Worm (Caenorhabditis elegans) whole organism, L2 larva: Measurements from ENCODE around the gene snpc-3.1.
A peak's percentile ranks its signal among the peaks of the same experiment; 100 is the strongest.

Experiments
- C34F6.9 ChIP-seq: fragments of 150-350 bp; optimal IDR thresholded peaks from 2 replicates; lab custom pipeline; 2014; ENCODE audit warnings: missing biosample characterization, missing genetic modification characterization
- F13H6.1 ChIP-seq: sonication (generic microtip); optimal IDR thresholded peaks from 2 replicates; lab custom pipeline; 2016; ENCODE audit warnings: missing genetic modification characterization, missing compliant biosample characterization
- R02D3.7 ChIP-seq: fragments of 150-350 bp; optimal IDR thresholded peaks from 2 replicates; lab custom pipeline; 2014; ENCODE audit warnings: missing biosample characterization, missing genetic modification characterization
- Y55F3AM.14 ChIP-seq: fragments of 200-800 bp; sonication (Bioruptor generic); optimal IDR thresholded peaks from 2 replicates; lab custom pipeline; 2018; ENCODE audit warnings: mild to moderate bottlenecking, missing genetic modification characterization, missing compliant biosample characterization
- ZK546.5 ChIP-seq: sonication (generic microtip); optimal IDR thresholded peaks from 2 replicates; lab custom pipeline; 2017; ENCODE audit warnings: missing biosample characterization, missing genetic modification characterization
- alr-1 ChIP-seq: fragments of 150-350 bp; optimal IDR thresholded peaks from 2 replicates; lab custom pipeline; 2014; ENCODE audit warnings: missing biosample characterization, missing genetic modification characterization
- aly-2 ChIP-seq: fragments of 150-350 bp; optimal IDR thresholded peaks from 2 replicates; lab custom pipeline; 2014; ENCODE audit warnings: missing biosample characterization, missing genetic modification characterization
- ama-1 ChIP-seq: fragments of 150-350 bp; optimal IDR thresholded peaks from 2 replicates; lab custom pipeline; 2018; ENCODE audit warnings: inconsistent platforms
- blmp-1 ChIP-seq: sonication (generic microtip); optimal IDR thresholded peaks from 2 replicates; lab custom pipeline; 2017; ENCODE audit warnings: missing genetic modification characterization, mild to moderate bottlenecking, missing compliant biosample characterization, antibody characterized with exemption, moderate library complexity; ENCODE audit not compliant: insufficient read depth
- ceh-16 ChIP-seq: fragments of 150-350 bp; optimal IDR thresholded peaks from 2 replicates; lab custom pipeline; 2014; ENCODE audit warnings: missing biosample characterization, missing genetic modification characterization
- ceh-82 ChIP-seq: fragments of 150-350 bp; optimal IDR thresholded peaks from 2 replicates; lab custom pipeline; 2014; ENCODE audit warnings: missing biosample characterization, missing genetic modification characterization
- crh-2 ChIP-seq: sonication (generic microtip); optimal IDR thresholded peaks from 2 replicates; lab custom pipeline; 2017; ENCODE audit warnings: missing biosample characterization, missing genetic modification characterization
- dmd-4 ChIP-seq: sonication (generic microtip); optimal IDR thresholded peaks from 2 replicates; lab custom pipeline; 2017; ENCODE audit warnings: missing biosample characterization, missing genetic modification characterization
- egl-27 ChIP-seq: sonication (generic microtip); optimal IDR thresholded peaks from 3 replicates; lab custom pipeline; 2017; ENCODE audit warnings: missing biosample characterization, missing genetic modification reagents, missing genetic modification characterization
- elt-1 ChIP-seq: fragments of 150-350 bp; optimal IDR thresholded peaks from 2 replicates; lab custom pipeline; 2014; ENCODE audit warnings: missing biosample characterization, missing genetic modification characterization
- elt-3 ChIP-seq: sonication (generic microtip); optimal IDR thresholded peaks from 2 replicates; lab custom pipeline; 2017; ENCODE audit warnings: missing biosample characterization, missing genetic modification characterization
- fos-1 ChIP-seq: fragments of 150-350 bp; optimal IDR thresholded peaks from 2 replicates; lab custom pipeline; 2014; ENCODE audit warnings: missing biosample characterization, missing genetic modification characterization
- gmeb-1 ChIP-seq: fragments of 150-350 bp; optimal IDR thresholded peaks from 2 replicates; lab custom pipeline; 2014; ENCODE audit warnings: missing biosample characterization, missing genetic modification characterization
- lin-11 ChIP-seq: fragments of 150-350 bp; sonication (generic microtip); optimal IDR thresholded peaks from 2 replicates; lab custom pipeline; 2014; ENCODE audit warnings: missing biosample characterization, missing genetic modification characterization, inconsistent platforms, mixed read lengths
- lin-13 ChIP-seq: fragments of 150-350 bp; optimal IDR thresholded peaks from 2 replicates; lab custom pipeline; 2014; ENCODE audit warnings: missing biosample characterization, missing genetic modification reagents, missing genetic modification characterization
- lin-39 ChIP-seq: fragments of 150-350 bp; optimal IDR thresholded peaks from 2 replicates; lab custom pipeline; 2014; ENCODE audit warnings: missing biosample characterization, missing genetic modification reagents, missing genetic modification characterization
- lsy-2 ChIP-seq, 2 experiments: fragments of 150-350 bp in 1 of 2; sonication (generic microtip) in 1 of 2; optimal IDR thresholded peaks; 2 replicates each; lab custom pipeline; 2014 to 2017; ENCODE audit warnings: missing biosample characterization in 2 of 2, missing genetic modification characterization in 2 of 2
- mab-5 ChIP-seq: fragments of 150-350 bp; optimal IDR thresholded peaks from 2 replicates; lab custom pipeline; 2014; ENCODE audit warnings: missing biosample characterization, missing genetic modification characterization
- mbf-1 ChIP-seq: sonication (generic microtip); optimal IDR thresholded peaks from 2 replicates; lab custom pipeline; 2017; ENCODE audit warnings: missing biosample characterization, missing genetic modification characterization
- mdl-1 ChIP-seq, 2 experiments: fragments of 150-350 bp in 1 of 2; sonication (generic microtip) in 1 of 2; optimal IDR thresholded peaks; 2 replicates each; lab custom pipeline; 2017; ENCODE audit warnings: missing biosample characterization in 2 of 2, missing genetic modification characterization in 2 of 2
- nhr-10 ChIP-seq: sonication (generic microtip); optimal IDR thresholded peaks from 2 replicates; lab custom pipeline; 2017; ENCODE audit warnings: missing biosample characterization, missing genetic modification characterization
- nhr-11 ChIP-seq: fragments of 150-350 bp; optimal IDR thresholded peaks from 2 replicates; lab custom pipeline; 2014; ENCODE audit warnings: missing biosample characterization, missing genetic modification characterization
- nhr-129 ChIP-seq: fragments of 150-350 bp; optimal IDR thresholded peaks from 2 replicates; lab custom pipeline; 2014; ENCODE audit warnings: missing biosample characterization, missing genetic modification characterization
- nhr-23 ChIP-seq: fragments of 150-350 bp; optimal IDR thresholded peaks from 2 replicates; lab custom pipeline; 2014; ENCODE audit warnings: missing biosample characterization, missing genetic modification reagents, missing genetic modification characterization
- nhr-237 ChIP-seq: fragments of 150-350 bp; optimal IDR thresholded peaks from 2 replicates; lab custom pipeline; 2014; ENCODE audit warnings: missing biosample characterization, missing genetic modification characterization
- nhr-77 ChIP-seq: fragments of 150-350 bp; optimal IDR thresholded peaks from 2 replicates; lab custom pipeline; 2014; ENCODE audit warnings: missing biosample characterization, missing genetic modification characterization
- peb-1 ChIP-seq: fragments of 150-350 bp; optimal IDR thresholded peaks from 2 replicates; lab custom pipeline; 2014; ENCODE audit warnings: missing biosample characterization, missing genetic modification characterization
- sem-4 ChIP-seq: fragments of 150-350 bp; optimal IDR thresholded peaks from 2 replicates; lab custom pipeline; 2014; ENCODE audit warnings: missing biosample characterization, missing genetic modification reagents, missing genetic modification characterization
- sma-3 ChIP-seq: sonication (generic microtip); optimal IDR thresholded peaks from 2 replicates; lab custom pipeline; 2016; ENCODE audit warnings: missing genetic modification reagents, missing genetic modification characterization, missing compliant biosample characterization
- sma-9 ChIP-seq, 2 experiments: fragments of 150-350 bp in 1 of 2; sonication (generic microtip) in 1 of 2; optimal IDR thresholded peaks; 2 replicates each; lab custom pipeline; 2014 to 2016; ENCODE audit warnings: missing genetic modification characterization in 2 of 2, mild to moderate bottlenecking in 1 of 2, missing biosample characterization in 1 of 2, missing compliant biosample characterization in 1 of 2, missing genetic modification reagents in 1 of 2, moderate library complexity in 1 of 2
- snpc-4 ChIP-seq: fragments of 150-350 bp; optimal IDR thresholded peaks from 2 replicates; lab custom pipeline; 2014; ENCODE audit warnings: missing biosample characterization, missing genetic modification characterization
- unc-39 ChIP-seq: fragments of 150-350 bp; optimal IDR thresholded peaks from 2 replicates; lab custom pipeline; 2014; ENCODE audit warnings: missing biosample characterization, missing genetic modification characterization
- unc-55 ChIP-seq: fragments of 150-350 bp; sonication (generic microtip); optimal IDR thresholded peaks from 3 replicates; lab custom pipeline; 2014; ENCODE audit warnings: missing biosample characterization, missing genetic modification reagents, missing genetic modification characterization
- unc-62 ChIP-seq: fragments of 150-350 bp; optimal IDR thresholded peaks from 2 replicates; lab custom pipeline; 2014; ENCODE audit warnings: missing biosample characterization, missing genetic modification reagents, missing genetic modification characterization
- zag-1 ChIP-seq: fragments of 150-350 bp; optimal IDR thresholded peaks from 2 replicates; lab custom pipeline; 2014; ENCODE audit warnings: missing biosample characterization, missing genetic modification characterization
- ztf-1 ChIP-seq: fragments of 200-800 bp; sonication (Bioruptor generic); conservative IDR thresholded peaks from 2 replicates; pipeline ENCODE4 v1.3.6; 2022; ENCODE audit warnings: missing genetic modification characterization, missing compliant biosample characterization
- ztf-11 ChIP-seq: sonication (generic microtip); optimal IDR thresholded peaks from 2 replicates; lab custom pipeline; 2017; ENCODE audit warnings: missing biosample characterization, missing genetic modification characterization
- ztf-4 ChIP-seq: fragments of 150-350 bp; optimal IDR thresholded peaks from 2 replicates; lab custom pipeline; 2014; ENCODE audit warnings: missing biosample characterization, missing genetic modification characterization

The snpc-3.1 gene

DNA sequence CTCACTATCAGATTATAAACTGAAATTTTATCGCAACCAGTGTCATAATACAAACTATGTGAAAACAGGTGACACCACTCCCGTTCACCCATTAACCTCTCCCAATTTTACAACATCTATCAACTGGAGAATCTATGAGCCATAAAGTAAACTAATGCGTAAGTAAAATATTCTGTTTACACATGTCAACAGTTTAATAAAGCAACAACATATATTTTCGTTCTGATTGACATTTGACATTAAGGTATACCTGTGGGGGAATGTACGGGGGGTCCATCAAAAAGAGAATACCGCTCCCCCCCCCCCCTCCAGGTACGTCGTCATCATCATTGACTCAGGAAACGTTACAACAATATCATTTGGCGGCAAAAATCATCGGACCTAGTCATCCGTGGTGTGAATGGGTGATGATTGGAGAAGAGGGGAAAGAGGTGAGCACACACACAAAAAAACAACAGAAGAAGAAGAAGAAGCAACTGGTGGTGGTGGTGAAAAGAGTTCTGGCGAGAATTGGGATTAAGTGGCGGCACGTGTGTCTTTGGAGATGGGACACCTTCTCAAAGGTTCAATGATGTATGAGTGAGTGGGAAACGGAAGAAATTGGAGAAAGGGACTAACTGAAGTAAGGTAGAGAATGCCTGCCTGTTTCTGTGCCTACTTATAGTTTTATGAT, 40.8 kb upstream of the snpc-3.1 start:
- no peak for TF ChIP-seq sma-3
- TF ChIP-seq unc-39: no peak
- TF ChIP-seq, all 48 proteins: peak for 0

ce11 chrIV:5519044-5519443, 33.0 kb upstream of the snpc-3.1 start:
- TF ChIP-seq sem-4 (tag; lab: Kevin White, UChicago) (no peak), lin-39 (tag; lab: Kevin White, UChicago) (no peak), unc-55 (GFP tag; lab: Kevin White, UChicago) (peak; percentile 93), mab-5 (peak; percentile 76), ztf-1 (GFP tag; lab: Robert Waterston, UW) (no peak)

- TF ChIP-seq elt-3 (tag; lab: Kevin White, UChicago): no peak
- TF ChIP-seq ceh-16: no peak
- no peak for TF ChIP-seq ztf-4 (tag; lab: Kevin White, UChicago)
- no peak for TF ChIP-seq Y55F3AM.14
- TF ChIP-seq sma-3: no peak
- TF ChIP-seq peb-1: no peak
- TF ChIP-seq fos-1 (tag; lab: Kevin White, UChicago): no peak
- no peak for TF ChIP-seq mab-5
- TF ChIP-seq snpc-4 (tag; lab: Kevin White, UChicago): no peak
- TF ChIP-seq mbf-1 (tag; lab: Kevin White, UChicago): no peak
- TF ChIP-seq ztf-1 (GFP tag; lab: Robert Waterston, UW): no peak
- TF ChIP-seq nhr-237: no peak
- TF ChIP-seq elt-1: no peak
- TF ChIP-seq dmd-4 (tag; lab: Kevin White, UChicago): no peak
- TF ChIP-seq, all 48 proteins: peak for 0
Measured at ce11 chrIV:5514789-5515188, 28.7 kb upstream of the snpc-3.1 start.

ce11 chrIV:5507754-5508153, 21.7 kb upstream of the snpc-3.1 start:
- TF ChIP-seq mbf-1 (tag; lab: Kevin White, UChicago): no peak
- TF ChIP-seq C34F6.9 (tag; lab: Kevin White, UChicago): peak; percentile 4
- TF ChIP-seq gmeb-1 (tag; lab: Kevin White, UChicago): no peak
- TF ChIP-seq F13H6.1: no peak
- TF ChIP-seq crh-2 (tag; lab: Kevin White, UChicago): no peak
- no peak for TF ChIP-seq aly-2 (tag; lab: Kevin White, UChicago)

- TF ChIP-seq peb-1 (no peak), Y55F3AM.14 (no peak), egl-27 (tag; lab: Kevin White, UChicago) (no peak), lin-11 (tag; lab: Kevin White, UChicago) (no peak), fos-1 (tag; lab: Kevin White, UChicago) (no peak), ZK546.5 (tag; lab: Kevin White, UChicago) (no peak), ztf-11 (tag; lab: Kevin White, UChicago) (no peak), blmp-1 (tag; lab: Kevin White, UChicago) (no peak), mdl-1 (tag; optimal IDR thresholded peaks at IDR 0.05; lab: Kevin White, UChicago) (no peak), sem-4 (tag; lab: Kevin White, UChicago) (no peak), nhr-10 (tag; lab: Kevin White, UChicago) (no peak), lin-13 (no peak), nhr-77 (no peak), ama-1 (lab: Kevin White, UChicago) (no peak), nhr-23 (tag; lab: Kevin White, UChicago) (no peak), sma-9 (GFP tag; optimal IDR thresholded peaks at IDR 0.05; lab: Kevin White, UChicago) (peak; percentile 7), sma-9 (tag; optimal IDR thresholded peaks at IDR 0.05; lab: Kevin White, UChicago) (no peak), nhr-129 (tag; lab: Kevin White, UChicago) (no peak), alr-1 (tag; lab: Kevin White, UChicago) (no peak), zag-1 (tag; lab: Kevin White, UChicago) (peak; percentile 12), mab-5 (peak; percentile 71), R02D3.7 (tag; lab: Kevin White, UChicago) (no peak), F13H6.1 (no peak), elt-1 (peak; percentile 20), ztf-4 (tag; lab: Kevin White, UChicago) (no peak), sma-3 (no peak), nhr-11 (tag; lab: Kevin White, UChicago) (no peak), C34F6.9 (tag; lab: Kevin White, UChicago) (no peak), ceh-82 (no peak), unc-39 (no peak), lsy-2 (tag; optimal IDR thresholded peaks at IDR 0.05; lab: Kevin White, UChicago) (no peak), snpc-4 (tag; lab: Kevin White, UChicago) (no peak), unc-62 (GFP tag; lab: Kevin White, UChicago) (no peak), lin-39 (tag; lab: Kevin White, UChicago) (no peak)
Measured at ce11 chrIV:5506642-5507041, 20.6 kb upstream of the snpc-3.1 start.
